Fruit fly (Drosophila melanogaster): ENCODE measurements around the gene Cyp4e3.

The Cyp4e3 gene

dm6 chr2L:9711107-9711585 is 38.7 kb downstream of the Cyp4e3 start, which contains the start of gene CG4364 (continued):
- TF ChIP-seq ara (GFP tag; IDR thresholded peaks at IDR 0.05) (no peak), h (optimal IDR thresholded peaks at IDR 0.05) (no peak), CG31388 (GFP tag; optimal IDR thresholded peaks at IDR 0.05) (no peak), gsb-n (tag; optimal IDR thresholded peaks at IDR 0.05) (no peak), C15 (GFP tag; IDR thresholded peaks at IDR 0.05) (no peak), ems (GFP tag; optimal IDR thresholded peaks at IDR 0.05) (no peak), CG12155 (GFP tag; optimal IDR thresholded peaks at IDR 0.05) (no peak), nom (GFP tag; optimal IDR thresholded peaks at IDR 0.05) (no peak), Lpt (GFP tag; optimal IDR thresholded peaks at IDR 0.05) (no peak), dmrt99B (tag; optimal IDR thresholded peaks at IDR 0.05) (no peak), CG15269 (tag; optimal IDR thresholded peaks at IDR 0.05) (no peak), slp2 (GFP tag; optimal IDR thresholded peaks at IDR 0.05) (no peak), ash1 (GFP tag; optimal IDR thresholded peaks at IDR 0.05) (no peak), Sry-δ (GFP tag; optimal IDR thresholded peaks at IDR 0.05) (peak; percentile 78), CG12104 (GFP tag; optimal IDR thresholded peaks at IDR 0.05) (no peak), tna (GFP tag; IDR thresholded peaks at IDR 0.05; ENCODE audit: partially characterized antibody) (peak; percentile 31; the same call in 1 of the 2 replicates), CG16863 (GFP tag; optimal IDR thresholded peaks at IDR 0.05) (no peak), vfl (GFP tag; optimal IDR thresholded peaks at IDR 0.05) (no peak), CG7357 (GFP tag; IDR thresholded peaks at IDR 0.05) (no peak), Fer1 (GFP tag; optimal IDR thresholded peaks at IDR 0.05) (no peak), schlank (tag; optimal IDR thresholded peaks at IDR 0.05) (no peak)

- peak; percentile 52 for TF ChIP-seq sens (GFP tag)
- no peak for TF ChIP-seq dysf (GFP tag; IDR thresholded peaks at IDR 0.05)
- TF ChIP-seq HHEX (GFP tag; optimal IDR thresholded peaks at IDR 0.05) = no peak
- no peak for TF ChIP-seq CG18619 (GFP tag; optimal IDR thresholded peaks at IDR 0.05)
- TF ChIP-seq Med (GFP tag) = peak; percentile 40
- no peak for TF ChIP-seq pum (GFP tag; optimal IDR thresholded peaks at IDR 0.05)
- TF ChIP-seq Pdp1 (GFP tag; optimal IDR thresholded peaks at IDR 0.05) = peak in 1 of 2 experiments; percentile 96
- TF ChIP-seq ato (GFP tag; IDR thresholded peaks at IDR 0.05; ENCODE audit: partially characterized antibody) = no peak
- no peak for TF ChIP-seq CG17359 (tag; optimal IDR thresholded peaks at IDR 0.05)
- TF ChIP-seq wdn (GFP tag; IDR thresholded peaks at IDR 0.05) = no peak
- TF ChIP-seq CG32532 (GFP tag; IDR thresholded peaks at IDR 0.05) = no peak
- TF ChIP-seq CG15601 (tag; optimal IDR thresholded peaks at IDR 0.05) = no peak
- peak; percentile 27 for TF ChIP-seq lbe (GFP tag; optimal IDR thresholded peaks at IDR 0.05)
- peak; percentile 9 for TF ChIP-seq CG17568 (GFP tag; optimal IDR thresholded peaks at IDR 0.05)
- TF ChIP-seq chinmo (GFP tag; IDR thresholded peaks at IDR 0.05; ENCODE audit: partially characterized antibody) = 0 out of 4 replicates have a peak, but pooled peaks have one; percentile 31
- TF ChIP-seq chif (GFP tag; optimal IDR thresholded peaks at IDR 0.05) = no peak
These were observed 42.3 kb downstream of the Cyp4e3 start for dm6 chr2L:9707514-9708094.

dm6 chr2L:9707103-9707502 is 42.8 kb downstream of the Cyp4e3 start:
- TF ChIP-seq Drgx (GFP tag; IDR thresholded peaks at IDR 0.05) = peak; percentile 53; the same call in 1 of the 2 replicates
- TF ChIP-seq chinmo (GFP tag; IDR thresholded peaks at IDR 0.05; ENCODE audit: partially characterized antibody) = 0 out of 4 replicates have a peak, but pooled peaks have one; percentile 5
- peak; percentile 77 for TF ChIP-seq nom (GFP tag; optimal IDR thresholded peaks at IDR 0.05)
- TF ChIP-seq Blimp-1 (GFP tag; optimal IDR thresholded peaks at IDR 0.05) = no peak
- no peak for TF ChIP-seq CG17829 (tag; optimal IDR thresholded peaks at IDR 0.05)
- no peak for TF ChIP-seq tio (GFP tag; optimal IDR thresholded peaks at IDR 0.05)
- TF ChIP-seq CG2199 (GFP tag; IDR thresholded peaks at IDR 0.05) = 0 out of 3 replicates have a peak, but pooled peaks have one; percentile 58
- peak; percentile 36 for TF ChIP-seq ftz-f1 (GFP tag; optimal IDR thresholded peaks at IDR 0.05)
- peak; percentile 48 for TF ChIP-seq sens (GFP tag)
- no peak for TF ChIP-seq Nf-YA (GFP tag; IDR thresholded peaks at IDR 0.05)
- TF ChIP-seq tup (GFP tag; optimal IDR thresholded peaks at IDR 0.05) = no peak
- TF ChIP-seq Lpt (GFP tag; optimal IDR thresholded peaks at IDR 0.05) = no peak

Measured in whole organism, embryonic.